Worm (Caenorhabditis elegans) whole organism, late embryonic: ENCODE results near the gene zip-2.

ENCODE experiments used
- ceh-6 ChIP-seq: fragments of 200-800 bp; sonication (Bioruptor generic); optimal IDR thresholded peaks from 2 replicates; lab custom pipeline; 2018; ENCODE audit warnings: mild to moderate bottlenecking, missing genetic modification characterization, missing compliant biosample characterization
- ceh-9 ChIP-seq: sonication (generic microtip); optimal IDR thresholded peaks from 2 replicates; lab custom pipeline; 2016; ENCODE audit warnings: mild to moderate bottlenecking, missing genetic modification characterization, inconsistent platforms, missing compliant biosample characterization
- fkh-6 ChIP-seq: sonication (generic microtip); optimal IDR thresholded peaks from 2 replicates; lab custom pipeline; 2016; ENCODE audit warnings: missing genetic modification characterization, missing compliant biosample characterization
- sox-4 ChIP-seq: sonication (generic microtip); optimal IDR thresholded peaks from 2 replicates; lab custom pipeline; 2017; ENCODE audit warnings: mild to moderate bottlenecking, missing genetic modification characterization, inconsistent platforms, missing compliant biosample characterization

ce11 chrIII:815845-816244, 16.9 kb upstream of the zip-2 start, which contains the start of gene dac-1:
- TF ChIP-seq ceh-9 (tag; lab: Kevin White, UChicago) (no peak), fkh-6 (tag; lab: Kevin White, UChicago) (no peak), sox-4 (tag; lab: Kevin White, UChicago) (no peak), ceh-6 (GFP tag; lab: Kevin White, UChicago) (no peak)
